Fruit fly (Drosophila melanogaster): ENCODE results near the gene betaNACtes6.

The betaNACtes6 gene

DNA sequence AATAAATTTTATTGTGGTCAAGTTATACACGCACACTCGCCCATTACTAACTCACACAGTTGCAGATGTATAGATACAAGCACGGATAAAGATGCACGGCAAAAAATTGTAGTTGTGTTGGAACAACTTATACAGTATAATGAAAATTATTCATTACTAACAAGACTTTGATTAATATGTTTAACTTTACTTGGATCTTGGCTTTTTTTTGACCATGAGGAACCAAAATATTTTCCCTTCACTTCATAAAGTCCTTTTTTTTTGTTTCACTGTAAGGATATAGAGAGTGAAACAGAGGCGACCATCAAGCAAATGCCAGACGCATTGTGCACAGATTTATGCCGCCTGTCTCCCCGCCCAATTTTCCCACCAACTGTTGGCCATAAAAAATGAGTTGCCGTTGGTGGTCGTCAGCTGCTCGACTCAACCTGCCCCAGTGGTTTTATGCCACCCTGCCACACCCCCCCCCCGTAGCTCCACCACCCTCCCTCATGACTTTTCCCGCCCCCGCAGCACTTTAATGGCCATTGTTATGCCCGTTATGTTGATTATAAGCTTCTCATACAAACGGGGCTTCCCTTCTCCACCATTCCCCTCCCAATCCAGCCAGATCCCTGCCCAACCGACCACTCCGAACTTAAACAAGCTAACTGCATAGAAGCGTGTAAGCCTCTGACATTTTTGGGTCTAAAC, 14.7 kb upstream of the betaNACtes6 start (continued):
- no peak for TF ChIP-seq trh (GFP tag; optimal IDR thresholded peaks at IDR 0.05)
- peak; percentile 45; the same call in 2 of the 3 replicates for TF ChIP-seq row (GFP tag; IDR thresholded peaks at IDR 0.05)
- TF ChIP-seq CG10267 (tag; optimal IDR thresholded peaks at IDR 0.05) = no peak
- no peak for TF ChIP-seq eyg (GFP tag; optimal IDR thresholded peaks at IDR 0.05)
- TF ChIP-seq Xrp1 (GFP tag; IDR thresholded peaks at IDR 0.05) = peak; percentile 21; the same call in 1 of the 2 replicates
- TF ChIP-seq gsb-n (tag; optimal IDR thresholded peaks at IDR 0.05) = no peak
- peak in 1 of 2 experiments; percentile 12 for TF ChIP-seq Hr51 (GFP tag; optimal IDR thresholded peaks at IDR 0.05)
- TF ChIP-seq twi (tag; optimal IDR thresholded peaks at IDR 0.05) = no peak
- peak; percentile 63 for TF ChIP-seq sens (GFP tag)
- TF ChIP-seq CG18599 (GFP tag; optimal IDR thresholded peaks at IDR 0.05) = peak; percentile 38
- TF ChIP-seq Adf1 (GFP tag; IDR thresholded peaks at IDR 0.05) = no peak
- no peak for TF ChIP-seq Ada2b (GFP tag; IDR thresholded peaks at IDR 0.05)
- no peak for TF ChIP-seq CG17912 (GFP tag; optimal IDR thresholded peaks at IDR 0.05)
- TF ChIP-seq CG14050 (GFP tag; IDR thresholded peaks at IDR 0.05) = no peak
- TF ChIP-seq D (optimal IDR thresholded peaks at IDR 0.05) = no peak
- TF ChIP-seq D (GFP tag; optimal IDR thresholded peaks at IDR 0.05) = peak; percentile 2
- no peak for TF ChIP-seq CG4820 (GFP tag; optimal IDR thresholded peaks at IDR 0.05)
- TF ChIP-seq CG10147 (GFP tag; optimal IDR thresholded peaks at IDR 0.05) = no peak
- peak; percentile 1 for TF ChIP-seq Xbp1 (GFP tag; optimal IDR thresholded peaks at IDR 0.05)
- TF ChIP-seq slbo (GFP tag; IDR thresholded peaks at IDR 0.05) = no peak
- TF ChIP-seq nmo (GFP tag; optimal IDR thresholded peaks at IDR 0.05) = peak; percentile 9
- TF ChIP-seq caup (GFP tag; optimal IDR thresholded peaks at IDR 0.05; ENCODE audit: severe bottlenecking) = no peak
- no peak for TF ChIP-seq CkIIα-i1 (GFP tag; IDR thresholded peaks at IDR 0.05)
- TF ChIP-seq luna (GFP tag; optimal IDR thresholded peaks at IDR 0.05) = no peak
- TF ChIP-seq tll (GFP tag; optimal IDR thresholded peaks at IDR 0.05) = no peak
- no peak for TF ChIP-seq CG4360 (GFP tag; IDR thresholded peaks at IDR 0.05)
- TF ChIP-seq CG2120 (GFP tag; optimal IDR thresholded peaks at IDR 0.05) = peak; percentile 10
- TF ChIP-seq cad (GFP tag; optimal IDR thresholded peaks at IDR 0.05) = no peak
- TF ChIP-seq cg (GFP tag; optimal IDR thresholded peaks at IDR 0.05) = no peak
- peak; percentile 11 for TF ChIP-seq CG10979 (tag; optimal IDR thresholded peaks at IDR 0.05)
- TF ChIP-seq knrl (GFP tag; IDR thresholded peaks at IDR 0.05; ENCODE audit: partially characterized antibody) = no peak
- TF ChIP-seq Doc2 (GFP tag; IDR thresholded peaks at IDR 0.05) = no peak
- no peak for TF ChIP-seq ssp (GFP tag; IDR thresholded peaks at IDR 0.05)
- no peak; the same call in 1 of the 2 replicates for TF ChIP-seq CG10366 (GFP tag; IDR thresholded peaks at IDR 0.05)
- TF ChIP-seq lmd (GFP tag; IDR thresholded peaks at IDR 0.05) = peak; percentile 38
- no peak for TF ChIP-seq tap (tag; optimal IDR thresholded peaks at IDR 0.05)
- no peak for TF ChIP-seq grn (GFP tag; optimal IDR thresholded peaks at IDR 0.05)
- no peak for TF ChIP-seq Chrac-16 (GFP tag; optimal IDR thresholded peaks at IDR 0.05)
- no peak for TF ChIP-seq bbx (GFP tag; IDR thresholded peaks at IDR 0.05; ENCODE audit: partially characterized antibody)
- peak; percentile 26 for TF ChIP-seq CG15269 (tag; optimal IDR thresholded peaks at IDR 0.05)
- TF ChIP-seq CG10565 (GFP tag; optimal IDR thresholded peaks at IDR 0.05) = no peak
- peak; percentile 11 for TF ChIP-seq fd96Cb (tag; optimal IDR thresholded peaks at IDR 0.05)
- TF ChIP-seq sqz (GFP tag; optimal IDR thresholded peaks at IDR 0.05) = no peak
- TF ChIP-seq ind (GFP tag; optimal IDR thresholded peaks at IDR 0.05) = peak; percentile 1
- TF ChIP-seq CG6683 (GFP tag; optimal IDR thresholded peaks at IDR 0.05) = no peak
- peak; percentile 44 for TF ChIP-seq gem (tag; optimal IDR thresholded peaks at IDR 0.05)
- TF ChIP-seq ap (GFP tag; IDR thresholded peaks at IDR 0.05) = no peak
- TF ChIP-seq CG31224 (GFP tag; IDR thresholded peaks at IDR 0.05) = no peak
- no peak for TF ChIP-seq CG8281 (tag; optimal IDR thresholded peaks at IDR 0.05)
- TF ChIP-seq CG3847 (GFP tag; IDR thresholded peaks at IDR 0.05) = no peak

Data from whole organism, embryonic.